Worm (Caenorhabditis elegans) whole organism, late embryonic: ENCODE results near the gene srh-220.

ENCODE experiments used
- C38D4.7 ChIP-seq: fragments of 200-800 bp; sonication (Bioruptor generic); optimal IDR thresholded peaks from 2 replicates; lab custom pipeline; 2018; ENCODE audit warnings: mild to moderate bottlenecking, missing genetic modification characterization, moderate library complexity, missing compliant biosample characterization
- F13H6.1 ChIP-seq: sonication (generic microtip); optimal IDR thresholded peaks from 2 replicates; lab custom pipeline; 2016; ENCODE audit warnings: missing genetic modification characterization, missing compliant biosample characterization
- K02D7.2 ChIP-seq: sonication (generic microtip); optimal IDR thresholded peaks from 2 replicates; lab custom pipeline; 2017; ENCODE audit warnings: mild to moderate bottlenecking, missing genetic modification characterization, missing compliant biosample characterization
- T23F11.4 ChIP-seq: fragments of 200-800 bp; sonication (Bioruptor generic); optimal IDR thresholded peaks from 2 replicates; lab custom pipeline; 2018; ENCODE audit warnings: mild to moderate bottlenecking, missing genetic modification characterization, missing compliant biosample characterization
- ama-1 ChIP-seq: fragments of 150-350 bp; optimal IDR thresholded peaks from 2 replicates; lab custom pipeline; 2014
- ceh-14 ChIP-seq: sonication (generic microtip); optimal IDR thresholded peaks from 2 replicates; lab custom pipeline; 2016; ENCODE audit warnings: missing genotype, missing genetic modification characterization, missing compliant biosample characterization
- ceh-19 ChIP-seq: fragments of 200-800 bp; sonication (Bioruptor generic); optimal IDR thresholded peaks from 2 replicates; lab custom pipeline; 2018; ENCODE audit warnings: mild to moderate bottlenecking, missing genetic modification characterization, missing compliant biosample characterization
- ceh-2 ChIP-seq: sonication (generic microtip); optimal IDR thresholded peaks from 2 replicates; lab custom pipeline; 2016; ENCODE audit warnings: missing genotype, missing genetic modification characterization, missing compliant biosample characterization
- ceh-22 ChIP-seq: sonication (generic microtip); optimal IDR thresholded peaks from 2 replicates; lab custom pipeline; 2017; ENCODE audit warnings: missing biosample characterization, missing genetic modification characterization
- ceh-6 ChIP-seq: fragments of 200-800 bp; sonication (Bioruptor generic); optimal IDR thresholded peaks from 2 replicates; lab custom pipeline; 2018; ENCODE audit warnings: mild to moderate bottlenecking, missing genetic modification characterization, missing compliant biosample characterization
- dmd-4 ChIP-seq: sonication (generic microtip); optimal IDR thresholded peaks from 2 replicates; lab custom pipeline; 2016; ENCODE audit warnings: borderline replicate concordance, missing genetic modification characterization, missing compliant biosample characterization
- ets-4 ChIP-seq: sonication (generic microtip); optimal IDR thresholded peaks from 2 replicates; lab custom pipeline; 2016; ENCODE audit warnings: missing genetic modification characterization, missing compliant biosample characterization
- eyg-1 ChIP-seq: sonication (generic microtip); optimal IDR thresholded peaks from 2 replicates; lab custom pipeline; 2016; ENCODE audit warnings: missing genotype, missing genetic modification characterization, missing compliant biosample characterization
- fkh-10 ChIP-seq: fragments of 150-350 bp; optimal IDR thresholded peaks from 2 replicates; lab custom pipeline; 2014; ENCODE audit warnings: missing biosample characterization, missing genetic modification reagents, missing genetic modification characterization
- fkh-6 ChIP-seq: sonication (generic microtip); optimal IDR thresholded peaks from 2 replicates; lab custom pipeline; 2016; ENCODE audit warnings: missing genetic modification characterization, missing compliant biosample characterization
- gmeb-2 ChIP-seq: sonication (generic microtip); optimal IDR thresholded peaks from 2 replicates; lab custom pipeline; 2016; ENCODE audit warnings: missing genetic modification characterization, inconsistent platforms, missing compliant biosample characterization
- hlh-30 ChIP-seq: sonication (generic microtip); optimal IDR thresholded peaks from 2 replicates; lab custom pipeline; 2017; ENCODE audit warnings: antibody characterized with exemption, missing genetic modification characterization, missing compliant biosample characterization; ENCODE audit not compliant: insufficient read depth
- hlh-6 ChIP-seq: sonication (generic microtip); optimal IDR thresholded peaks from 2 replicates; lab custom pipeline; 2016; ENCODE audit warnings: missing genotype, missing genetic modification characterization, missing compliant biosample characterization
- hlh-8 ChIP-seq: sonication (generic microtip); optimal IDR thresholded peaks from 2 replicates; lab custom pipeline; 2016; ENCODE audit warnings: missing genotype, missing genetic modification characterization, missing compliant biosample characterization
- nhr-11 ChIP-seq: fragments of 150-350 bp; optimal IDR thresholded peaks from 2 replicates; lab custom pipeline; 2014; ENCODE audit warnings: missing biosample characterization, missing genetic modification characterization
- npax-4 ChIP-seq: sonication (generic microtip); optimal IDR thresholded peaks from 2 replicates; lab custom pipeline; 2016; ENCODE audit warnings: missing genetic modification characterization, missing compliant biosample characterization
- odd-2 ChIP-seq: sonication (generic microtip); optimal IDR thresholded peaks from 2 replicates; lab custom pipeline; 2017; ENCODE audit warnings: antibody characterized with exemption, mild to moderate bottlenecking, missing genetic modification characterization, missing compliant biosample characterization
- pag-3 ChIP-seq: sonication (generic microtip); optimal IDR thresholded peaks from 2 replicates; lab custom pipeline; 2016; ENCODE audit warnings: missing compliant biosample characterization, missing genetic modification characterization, borderline replicate concordance
- pax-1 ChIP-seq: fragments of 150-350 bp; optimal IDR thresholded peaks from 2 replicates; lab custom pipeline; 2014; ENCODE audit warnings: missing biosample characterization, missing genetic modification characterization
- pha-2 ChIP-seq: sonication (generic microtip); optimal IDR thresholded peaks from 2 replicates; lab custom pipeline; 2017; ENCODE audit warnings: mild to moderate bottlenecking, missing genetic modification characterization, missing compliant biosample characterization
- pha-4 ChIP-seq: fragments of 150-350 bp; optimal IDR thresholded peaks from 2 replicates; lab custom pipeline; 2018; ENCODE audit warnings: missing biosample characterization, missing genetic modification reagents, missing genetic modification characterization
- pros-1 ChIP-seq: fragments of 150-350 bp; optimal IDR thresholded peaks from 2 replicates; lab custom pipeline; 2014; ENCODE audit warnings: missing biosample characterization, missing genetic modification reagents, missing genetic modification characterization
- ref-2 ChIP-seq: sonication (generic microtip); optimal IDR thresholded peaks from 2 replicates; lab custom pipeline; 2016; ENCODE audit warnings: missing genetic modification characterization, missing compliant biosample characterization
- rnt-1 ChIP-seq: sonication (generic microtip); optimal IDR thresholded peaks from 2 replicates; lab custom pipeline; 2016; ENCODE audit warnings: missing genetic modification characterization, missing compliant biosample characterization
- tbx-7 ChIP-seq: sonication (generic microtip); optimal IDR thresholded peaks from 2 replicates; lab custom pipeline; 2016; ENCODE audit warnings: missing genotype, missing genetic modification characterization, missing compliant biosample characterization
- unc-42 ChIP-seq: sonication (generic microtip); optimal IDR thresholded peaks from 2 replicates; lab custom pipeline; 2016; ENCODE audit warnings: missing genotype, missing genetic modification characterization, missing compliant biosample characterization
- unc-55 ChIP-seq: sonication (generic microtip); optimal IDR thresholded peaks from 2 replicates; lab custom pipeline; 2017; ENCODE audit warnings: missing biosample characterization, missing genetic modification reagents, missing genetic modification characterization
- unc-86 ChIP-seq: sonication (generic microtip); optimal IDR thresholded peaks from 2 replicates; lab custom pipeline; 2016; ENCODE audit warnings: missing genetic modification characterization, missing compliant biosample characterization
- ztf-16 ChIP-seq: sonication (generic microtip); optimal IDR thresholded peaks from 2 replicates; lab custom pipeline; 2017; ENCODE audit warnings: missing genetic modification characterization, missing compliant biosample characterization

The srh-220 gene

DNA sequence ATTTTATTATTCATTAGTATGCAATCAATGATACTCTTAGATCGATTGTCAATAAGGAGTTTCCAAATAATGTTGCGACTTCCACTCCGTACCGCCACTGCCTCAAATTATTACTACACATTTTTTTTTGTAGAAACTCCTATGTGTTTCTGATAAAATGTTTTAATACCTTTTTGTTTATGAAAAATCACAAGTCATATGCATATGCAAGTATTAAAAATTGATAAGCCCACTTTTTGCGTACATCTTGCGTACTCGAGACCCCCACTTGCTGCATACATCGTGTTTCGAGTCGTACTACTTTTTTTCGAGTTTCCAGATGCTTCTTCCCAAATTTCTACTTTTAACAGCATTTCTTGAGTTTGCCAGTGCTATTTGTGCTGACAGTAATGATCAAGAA, 12.8 kb downstream of the srh-220 start, which contains the start of gene clec-76:
Gene clec-76 (plus strand): TSS at position 234 of the 400 bp plus-strand sequence.
- TF ChIP-seq K02D7.2 (tag; lab: Kevin White, UChicago): no peak
- no peak for TF ChIP-seq unc-55 (GFP tag; lab: Kevin White, UChicago)
- TF ChIP-seq fkh-6: no peak
- no peak for TF ChIP-seq ztf-16 (tag; lab: Kevin White, UChicago)
- TF ChIP-seq dmd-4 (tag; lab: Kevin White, UChicago): no peak
- no peak for TF ChIP-seq hlh-30 (tag; lab: Kevin White, UChicago)
- no peak for TF ChIP-seq ceh-6 (GFP tag; lab: Kevin White, UChicago)
- no peak for TF ChIP-seq unc-42 (tag; lab: Kevin White, UChicago)
- TF ChIP-seq pag-3 (tag; lab: Kevin White, UChicago): no peak
- TF ChIP-seq unc-86 (tag; lab: Kevin White, UChicago): no peak
- no peak for TF ChIP-seq F13H6.1
- no peak for TF ChIP-seq fkh-10 (GFP tag; lab: Kevin White, UChicago)
- no peak for TF ChIP-seq ceh-19 (GFP tag; lab: Kevin White, UChicago)
- no peak for TF ChIP-seq tbx-7 (tag; lab: Kevin White, UChicago)
- no peak for TF ChIP-seq gmeb-2 (tag; lab: Kevin White, UChicago)
- TF ChIP-seq rnt-1 (tag; lab: Kevin White, UChicago): no peak
- TF ChIP-seq hlh-8: no peak

ce11 chrIV:3963498-3963897, 14.3 kb downstream of the srh-220 start:
- no peak for TF ChIP-seq ets-4
- TF ChIP-seq ceh-6 (GFP tag; lab: Kevin White, UChicago): no peak
- TF ChIP-seq T23F11.4 (GFP tag; lab: Kevin White, UChicago): no peak
- TF ChIP-seq eyg-1 (tag; lab: Kevin White, UChicago): no peak
- no peak for TF ChIP-seq pros-1 (tag; lab: Kevin White, UChicago)
- no peak for TF ChIP-seq ceh-19 (GFP tag; lab: Kevin White, UChicago)
- TF ChIP-seq odd-2: no peak
- TF ChIP-seq hlh-30 (tag; lab: Kevin White, UChicago): no peak
- TF ChIP-seq unc-86 (tag; lab: Kevin White, UChicago): no peak
- no peak for TF ChIP-seq ceh-14 (tag; lab: Kevin White, UChicago)

DNA sequence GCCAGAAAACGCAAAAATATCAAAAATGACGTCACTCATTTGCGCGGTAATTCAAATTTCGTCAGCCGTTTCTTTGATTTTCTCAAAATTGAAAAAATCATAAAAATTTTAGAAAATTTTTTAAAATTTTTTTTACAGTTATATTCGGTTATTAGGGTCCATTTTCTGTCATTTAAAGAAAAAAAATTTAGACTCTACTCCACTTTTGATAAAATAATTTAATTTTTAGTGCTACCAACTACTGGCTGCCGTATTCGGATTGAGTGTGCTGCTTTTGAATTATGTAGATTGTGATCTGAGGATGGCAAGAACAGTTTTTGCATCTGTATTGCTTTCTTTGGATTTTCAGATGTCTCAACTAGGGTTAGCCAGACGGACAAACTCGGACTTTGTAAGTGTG, 15.2 kb downstream of the srh-220 start, which contains the start of gene Y46C8AM.1:
Gene Y46C8AM.1 (plus strand): TSS at position 301 of the 400 bp plus-strand sequence.
- TF ChIP-seq ama-1 (lab: Kevin White, UChicago) (no peak), nhr-11 (tag; lab: Kevin White, UChicago) (no peak), pha-4 (tag; lab: Kevin White, UChicago) (no peak), tbx-7 (tag; lab: Kevin White, UChicago) (no peak), hlh-6 (tag; lab: Kevin White, UChicago) (no peak), rnt-1 (tag; lab: Kevin White, UChicago) (no peak), hlh-8 (no peak)

ce11 chrIV:3960396-3960795, 17.4 kb downstream of the srh-220 start, which contains the start of gene clec-75:
Gene clec-75, plus strand, starts transcription at chrIV:3960734.
- TF ChIP-seq ceh-19 (GFP tag; lab: Kevin White, UChicago): no peak
- TF ChIP-seq C38D4.7 (GFP tag; lab: Kevin White, UChicago): no peak
- TF ChIP-seq pax-1 (tag; lab: Kevin White, UChicago): no peak
- no peak for TF ChIP-seq nhr-11 (tag; lab: Kevin White, UChicago)
- no peak for TF ChIP-seq K02D7.2 (tag; lab: Kevin White, UChicago)
- TF ChIP-seq fkh-10 (GFP tag; lab: Kevin White, UChicago): no peak
- TF ChIP-seq ceh-2 (tag; lab: Kevin White, UChicago): no peak
- no peak for TF ChIP-seq ceh-22 (tag; lab: Kevin White, UChicago)
- no peak for TF ChIP-seq pha-4 (tag; lab: Kevin White, UChicago)
- TF ChIP-seq npax-4 (tag; lab: Kevin White, UChicago): no peak
- TF ChIP-seq F13H6.1: no peak
- TF ChIP-seq hlh-6 (tag; lab: Kevin White, UChicago): no peak
- no peak for TF ChIP-seq ref-2 (tag; lab: Kevin White, UChicago)
- no peak for TF ChIP-seq pha-2 (tag; lab: Kevin White, UChicago)
